Worm (Caenorhabditis elegans): ENCODE measurements around the gene F22H10.6.

F22H10.6 gene

DNA sequence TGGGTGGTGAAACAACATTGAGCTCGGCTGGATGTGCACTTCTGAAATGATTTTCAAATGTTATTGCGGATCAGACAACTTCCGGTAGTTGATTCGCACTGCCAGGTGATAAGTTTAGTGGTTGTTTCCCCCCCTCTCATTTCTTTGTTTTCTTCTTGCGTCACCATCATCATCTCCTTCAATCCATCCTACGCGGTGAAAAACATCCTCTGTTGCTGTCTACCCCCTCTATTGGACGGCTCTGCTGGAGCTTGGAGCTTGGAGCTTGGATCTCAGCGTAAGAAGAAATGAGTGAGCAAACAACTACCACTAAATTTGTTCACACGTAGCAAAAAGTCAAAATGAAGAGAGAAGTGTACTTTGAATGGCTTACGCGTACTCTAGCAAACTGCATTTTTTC lies 49.5 kb downstream of the F22H10.6 start:
- no peak for TF ChIP-seq spr-1 (tag; optimal IDR thresholded peaks at IDR 0.05)
- no peak for TF ChIP-seq pha-4 (GFP tag; IDR thresholded peaks at IDR 0.05)
- no peak for TF ChIP-seq pha-4 (tag; optimal IDR thresholded peaks at IDR 0.05)
- TF ChIP-seq lin-39 (tag; optimal IDR thresholded peaks at IDR 0.05), result no peak
- peak in 1 of 2 experiments; percentile 25 for TF ChIP-seq unc-62 (GFP tag; optimal IDR thresholded peaks at IDR 0.05 in 1 of 2)
- TF ChIP-seq unc-62 (tag; optimal IDR thresholded peaks at IDR 0.05), result no peak
- no peak for TF ChIP-seq daf-19 (GFP tag; conservative IDR thresholded peaks at IDR 0.05)
- TF ChIP-seq daf-16 (GFP tag; optimal IDR thresholded peaks at IDR 0.05), result peak in 1 of 2 experiments; percentile 52
- no peak for TF ChIP-seq daf-16 (tag; optimal IDR thresholded peaks at IDR 0.05)
- peak; percentile 43 for TF ChIP-seq aha-1 (tag)
- TF ChIP-seq ztf-7 (tag; optimal IDR thresholded peaks at IDR 0.05), result no peak
